Fruit fly (Drosophila melanogaster) whole organism, embryonic: Measurements from ENCODE around the gene lectin-33A.
A peak's percentile ranks its signal among the peaks of the same experiment; 100 is the strongest.

Experiments used
- Aef1 ChIP-seq: fragments of 200-800 bp; sonication (Bioruptor generic); IDR thresholded peaks from 3 replicates; pipeline ENCODE4 v1.3.6; 2022; ENCODE audit warnings: missing biosample characterization, missing genetic modification characterization
- CG10267 ChIP-seq: fragments of 200-800 bp; sonication (Bioruptor generic); optimal IDR thresholded peaks from 2 replicates; lab custom pipeline; 2018; ENCODE audit warnings: missing biosample characterization, mild to moderate bottlenecking, missing genetic modification characterization, moderate library complexity
- CG11085 ChIP-seq: fragments of 200-800 bp; sonication (Bioruptor generic); IDR thresholded peaks from 2 replicates; pipeline ENCODE4 v1.3.6; 2022; ENCODE audit warnings: missing biosample characterization, missing genetic modification characterization
- CG11723 ChIP-seq: fragments of 200-800 bp; sonication (Bioruptor generic); optimal IDR thresholded peaks from 2 replicates; lab custom pipeline; 2017; ENCODE audit warnings: missing biosample characterization, mild to moderate bottlenecking, missing genetic modification characterization
- CG13287 ChIP-seq: fragments of 200-800 bp; sonication (Bioruptor generic); IDR thresholded peaks from 2 replicates; pipeline ENCODE4 v1.3.6; 2022; ENCODE audit warnings: missing biosample characterization, missing genetic modification characterization; ENCODE audit not compliant: partially characterized antibody
- CG14710 ChIP-seq: fragments of 200-800 bp; sonication (Bioruptor generic); optimal IDR thresholded peaks from 3 replicates; lab custom pipeline; 2019; ENCODE audit warnings: missing biosample characterization, mild to moderate bottlenecking, missing genetic modification characterization, moderate library complexity
- CG30431 ChIP-seq: fragments of 200-800 bp; sonication (Bioruptor generic); optimal IDR thresholded peaks from 2 replicates; lab custom pipeline; 2017; ENCODE audit warnings: missing biosample characterization, missing genetic modification characterization
- CG31224 ChIP-seq: fragments of 200-800 bp; sonication (Bioruptor generic); IDR thresholded peaks from 2 replicates; pipeline ENCODE4 v1.3.6; 2022; ENCODE audit warnings: missing biosample characterization, missing genetic modification characterization
- CG34224 ChIP-seq: fragments of 200-800 bp; sonication (Bioruptor generic); IDR thresholded peaks from 3 replicates; pipeline ENCODE4 v1.3.6; 2022; ENCODE audit warnings: missing biosample characterization, missing genetic modification characterization; ENCODE audit not compliant: partially characterized antibody
- CG34422 ChIP-seq: fragments of 200-800 bp; sonication (Bioruptor generic); IDR thresholded peaks from 3 replicates; pipeline ENCODE4 v1.3.6; 2022; ENCODE audit warnings: missing biosample characterization, missing genetic modification characterization
- CG3847 ChIP-seq: fragments of 200-800 bp; sonication (Bioruptor generic); IDR thresholded peaks from 2 replicates; pipeline ENCODE4 v1.3.6; 2022; ENCODE audit warnings: missing biosample characterization, missing genetic modification characterization
- CG4617 ChIP-seq: fragments of 200-800 bp; sonication (Bioruptor generic); optimal IDR thresholded peaks from 3 replicates; lab custom pipeline; 2016; ENCODE audit warnings: missing biosample characterization, missing genetic modification characterization, borderline replicate concordance
- CG6791 ChIP-seq: fragments of 200-800 bp; sonication (Bioruptor generic); IDR thresholded peaks from 3 replicates; pipeline ENCODE4 v1.3.6; 2022; ENCODE audit warnings: missing biosample characterization, missing genetic modification characterization; ENCODE audit not compliant: partially characterized antibody
- CG7987 ChIP-seq: fragments of 200-800 bp; sonication (Bioruptor generic); optimal IDR thresholded peaks from 2 replicates; lab custom pipeline; 2018; ENCODE audit warnings: missing biosample characterization, mild to moderate bottlenecking, missing genetic modification characterization, moderate library complexity
- CG8281 ChIP-seq: fragments of 200-800 bp; sonication (Bioruptor generic); optimal IDR thresholded peaks from 2 replicates; lab custom pipeline; 2018; ENCODE audit warnings: missing biosample characterization, mild to moderate bottlenecking, missing genetic modification characterization, moderate library complexity
- CG9797 ChIP-seq: fragments of 200-800 bp; sonication (Bioruptor generic); optimal IDR thresholded peaks from 3 replicates; lab custom pipeline; 2018; ENCODE audit warnings: missing biosample characterization, mild to moderate bottlenecking, missing genetic modification characterization
- CTCF ChIP-seq: fragments of 200-800 bp; sonication (Bioruptor generic); optimal IDR thresholded peaks from 2 replicates; lab custom pipeline; 2017; ENCODE audit warnings: missing biosample characterization, mild to moderate bottlenecking, missing genetic modification characterization, moderate library complexity
- Dip2 ChIP-seq: fragments of 200-800 bp; sonication (Bioruptor generic); IDR thresholded peaks from 2 replicates; pipeline ENCODE4 v1.3.6; 2022; ENCODE audit warnings: missing biosample characterization, missing genetic modification characterization
- Doc3 ChIP-seq: fragments of 200-800 bp; sonication (Bioruptor generic); IDR thresholded peaks from 3 replicates; pipeline ENCODE4 v1.3.6; 2022; ENCODE audit warnings: missing biosample characterization, missing genetic modification characterization; ENCODE audit not compliant: partially characterized antibody
- E2f2 ChIP-seq: fragments of 200-800 bp; sonication (Bioruptor generic); IDR thresholded peaks from 2 replicates; pipeline ENCODE4 v1.3.6; 2022; ENCODE audit warnings: missing biosample characterization, missing genetic modification characterization
- MBD-R2 ChIP-seq: fragments of 200-800 bp; sonication (Bioruptor generic); IDR thresholded peaks from 2 replicates; pipeline ENCODE4 v1.3.6; 2022; ENCODE audit warnings: missing biosample characterization, missing genetic modification characterization
- Mad ChIP-seq: fragments of 200-800 bp; sonication (Bioruptor generic); optimal IDR thresholded peaks from 2 replicates; lab custom pipeline; 2016; ENCODE audit warnings: missing biosample characterization, missing genetic modification characterization
- Mes4 ChIP-seq: fragments of 200-800 bp; sonication (Bioruptor generic); optimal IDR thresholded peaks from 2 replicates; lab custom pipeline; 2016; ENCODE audit warnings: missing biosample characterization, missing genetic modification characterization
- Myb ChIP-seq: fragments of 200-800 bp; sonication (Bioruptor generic); optimal IDR thresholded peaks from 2 replicates; lab custom pipeline; 2016; ENCODE audit warnings: missing biosample characterization, missing genetic modification characterization
- NFAT ChIP-seq: fragments of 200-800 bp; sonication (Bioruptor generic); IDR thresholded peaks from 2 replicates; pipeline ENCODE4 v1.3.6; 2022; ENCODE audit warnings: missing biosample characterization, missing genetic modification characterization
- Neu2 ChIP-seq: fragments of 200-800 bp; sonication (Bioruptor generic); optimal IDR thresholded peaks from 3 replicates; lab custom pipeline; 2016; ENCODE audit warnings: missing biosample characterization, missing genetic modification characterization, borderline replicate concordance
- Ravus ChIP-seq: fragments of 200-800 bp; sonication (Bioruptor generic); IDR thresholded peaks from 2 replicates; pipeline ENCODE4 v1.3.6; 2022; ENCODE audit warnings: missing biosample characterization, missing genetic modification characterization
- amos ChIP-seq: fragments of 200-800 bp; sonication (Bioruptor generic); IDR thresholded peaks from 2 replicates; pipeline ENCODE4 v1.3.6; 2022; ENCODE audit warnings: missing biosample characterization, missing genetic modification characterization; ENCODE audit not compliant: partially characterized antibody
- bab2 ChIP-seq: fragments of 200-800 bp; sonication (Bioruptor generic); optimal IDR thresholded peaks from 2 replicates; lab custom pipeline; 2016; ENCODE audit warnings: missing biosample characterization, missing genetic modification characterization
- chinmo ChIP-seq: fragments of 200-800 bp; sonication (Bioruptor generic); IDR thresholded peaks from 4 replicates; pipeline ENCODE4 v1.3.6; 2022; ENCODE audit warnings: missing biosample characterization, missing genetic modification characterization; ENCODE audit not compliant: partially characterized antibody
- croc ChIP-seq: fragments of 200-800 bp; sonication (Bioruptor generic); conservative IDR thresholded peaks from 3 replicates; pipeline ENCODE4 v1.3.6; 2022; ENCODE audit warnings: missing biosample characterization, missing genetic modification characterization
- crp ChIP-seq, 2 experiments: fragments of 200-800 bp; sonication (Bioruptor generic); optimal IDR thresholded peaks; 2 replicates in 1 of 2; 3 replicates in 1 of 2; lab custom pipeline; 2017; ENCODE audit warnings: missing biosample characterization in 2 of 2, missing genetic modification characterization in 2 of 2, mild to moderate bottlenecking in 1 of 2, moderate library complexity in 1 of 2
- dm ChIP-seq: fragments of 200-800 bp; sonication (Bioruptor generic); optimal IDR thresholded peaks from 3 replicates; lab custom pipeline; 2016; ENCODE audit warnings: missing biosample characterization, missing genetic modification characterization
- ftz-f1 ChIP-seq: fragments of 200-800 bp; sonication (Bioruptor generic); optimal IDR thresholded peaks from 2 replicates; lab custom pipeline; 2016; ENCODE audit warnings: missing biosample characterization, missing genetic modification characterization
- gsb-n ChIP-seq: fragments of 200-800 bp; sonication (Bioruptor generic); optimal IDR thresholded peaks from 3 replicates; lab custom pipeline; 2018; ENCODE audit warnings: missing biosample characterization, mild to moderate bottlenecking, missing genetic modification characterization
- ham ChIP-seq: fragments of 200-800 bp; sonication (Bioruptor generic); IDR thresholded peaks from 2 replicates; pipeline ENCODE4 v1.3.6; 2022; ENCODE audit warnings: missing biosample characterization, missing genetic modification characterization
- luna ChIP-seq: fragments of 200-800 bp; sonication (Bioruptor generic); optimal IDR thresholded peaks from 2 replicates; lab custom pipeline; 2016; ENCODE audit warnings: missing biosample characterization, missing genetic modification characterization
- mirr ChIP-seq: fragments of 200-800 bp; sonication (Bioruptor generic); optimal IDR thresholded peaks from 3 replicates; lab custom pipeline; 2018; ENCODE audit warnings: missing biosample characterization, mild to moderate bottlenecking, missing genetic modification characterization
- otp ChIP-seq: fragments of 200-800 bp; sonication (Bioruptor generic); IDR thresholded peaks from 3 replicates; pipeline ENCODE4, ENCODE4 v1.3.6; 2022; ENCODE audit warnings: missing biosample characterization, missing genetic modification characterization
- pzg ChIP-seq: fragments of 200-800 bp; sonication (Bioruptor generic); optimal IDR thresholded peaks from 3 replicates; lab custom pipeline; 2018; ENCODE audit warnings: missing biosample characterization, mild to moderate bottlenecking, missing genetic modification characterization, moderate library complexity
- row ChIP-seq: fragments of 200-800 bp; sonication (Bioruptor generic); IDR thresholded peaks from 3 replicates; pipeline ENCODE4 v1.3.6; 2022; ENCODE audit warnings: missing biosample characterization, missing genetic modification characterization
- trem ChIP-seq: fragments of 200-800 bp; optimal IDR thresholded peaks from 3 replicates; lab custom pipeline; 2019; ENCODE audit warnings: missing biosample characterization, mild to moderate bottlenecking, missing genetic modification characterization, moderate library complexity
- vvl ChIP-seq: fragments of 200-800 bp; sonication (Bioruptor generic); IDR thresholded peaks from 2 replicates; pipeline ENCODE4 v1.3.6; 2022; ENCODE audit warnings: missing biosample characterization, missing genetic modification characterization
- zf30C ChIP-seq: fragments of 200-800 bp; sonication (Bioruptor generic); optimal IDR thresholded peaks from 3 replicates; lab custom pipeline; 2018; ENCODE audit warnings: missing biosample characterization, mild to moderate bottlenecking, missing genetic modification characterization

The lectin-33A gene

DNA sequence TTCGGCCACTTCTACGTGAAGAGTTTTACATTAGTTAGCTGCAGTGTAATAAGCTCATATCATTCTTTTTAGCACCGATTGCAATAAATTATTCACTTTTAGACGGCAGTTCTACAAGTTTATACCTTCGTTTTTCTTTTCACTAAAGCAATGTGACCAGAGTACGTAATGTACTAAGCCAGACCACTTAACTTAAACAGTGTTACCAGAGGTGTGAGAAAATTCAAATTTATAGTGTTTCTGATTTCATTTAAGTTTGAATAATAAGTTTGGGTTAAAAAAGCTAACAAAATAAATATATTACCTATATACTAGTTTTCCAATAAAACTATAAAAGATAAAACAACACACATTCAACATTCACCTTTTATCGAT, 33.9 kb upstream of the lectin-33A start (continued):
- TF ChIP-seq trem (tag; lab: Kevin White, UChicago), result peak; percentile 48
- TF ChIP-seq NFAT (GFP tag; lab: Robert Waterston, UW), result no peak
- no peak for TF ChIP-seq CG31224 (GFP tag; lab: Robert Waterston, UW)
- no peak for TF ChIP-seq ftz-f1 (GFP tag; lab: Kevin White, UChicago)
- no peak for TF ChIP-seq CG30431
- TF ChIP-seq MBD-R2 (GFP tag; lab: Robert Waterston, UW), result peak; percentile 35; the same call in 1 of the 2 replicates
- TF ChIP-seq Myb, result peak; percentile 8
- no peak for TF ChIP-seq crp (GFP tag; optimal IDR thresholded peaks at IDR 0.05; lab: Kevin White, UChicago)
- no peak for TF ChIP-seq gsb-n (tag; lab: Kevin White, UChicago)
- TF ChIP-seq row (GFP tag; lab: Robert Waterston, UW), result peak; percentile 6; the same call in 1 of the 3 replicates
- no peak for TF ChIP-seq CG8281 (tag; lab: Kevin White, UChicago)
- TF ChIP-seq CG14710, result peak; percentile 17
- TF ChIP-seq bab2, result no peak
- 0 out of 3 replicates have a peak, but pooled peaks have one; percentile 13 for TF ChIP-seq CG6791 (GFP tag; lab: Robert Waterston, UW)
- TF ChIP-seq Aef1 (GFP tag; lab: Robert Waterston, UW), result no peak
- no peak for TF ChIP-seq zf30C
- no peak for TF ChIP-seq Mes4 (GFP tag; lab: Kevin White, UChicago)
- TF ChIP-seq Ravus, result no peak
- peak; percentile 28; the same call in 1 of the 2 replicates for TF ChIP-seq CG13287 (GFP tag; lab: Robert Waterston, UW)
- peak; percentile 59 for TF ChIP-seq pzg
- peak; percentile 19; the same call in 1 of the 3 replicates for TF ChIP-seq CG34224 (GFP tag; lab: Robert Waterston, UW)
- no peak for TF ChIP-seq amos (GFP tag; lab: Robert Waterston, UW)
- no peak for TF ChIP-seq Mad
- no peak for TF ChIP-seq luna
- peak; percentile 79 for TF ChIP-seq E2f2 (GFP tag; lab: Robert Waterston, UW)
- no peak for TF ChIP-seq CG11085 (GFP tag; lab: Robert Waterston, UW)
- peak; percentile 31 for TF ChIP-seq CG4617 (GFP tag; lab: Kevin White, UChicago)
- TF ChIP-seq Dip2 (GFP tag; lab: Robert Waterston, UW), result no peak
- TF ChIP-seq CG11723 (GFP tag; lab: Kevin White, UChicago), result no peak
- TF ChIP-seq mirr (GFP tag; lab: Kevin White, UChicago), result no peak
- TF ChIP-seq CG3847 (GFP tag; lab: Robert Waterston, UW), result 0 out of 2 replicates have a peak, but pooled peaks have one; percentile 29
- TF ChIP-seq CG9797 (GFP tag; lab: Kevin White, UChicago), result peak; percentile 68
- no peak for TF ChIP-seq CTCF (GFP tag; lab: Kevin White, UChicago)
- TF ChIP-seq dm (GFP tag; lab: Kevin White, UChicago), result no peak
- no peak for TF ChIP-seq croc
- TF ChIP-seq Neu2 (GFP tag; lab: Kevin White, UChicago), result no peak
- TF ChIP-seq vvl (GFP tag; lab: Robert Waterston, UW), result peak; percentile 8; the same call in 1 of the 2 replicates
- TF ChIP-seq Doc3 (GFP tag; lab: Robert Waterston, UW), result no peak
- TF ChIP-seq ham (GFP tag; lab: Robert Waterston, UW), result no peak
- TF ChIP-seq CG34422 (GFP tag; lab: Robert Waterston, UW), result peak; percentile 7; the same call in 1 of the 3 replicates
- TF ChIP-seq otp (GFP tag; lab: Robert Waterston, UW), result no peak
- peak; percentile 41 for TF ChIP-seq CG10267 (tag; lab: Kevin White, UChicago)
- no peak for TF ChIP-seq chinmo
- no peak for TF ChIP-seq CG7987 (GFP tag; lab: Kevin White, UChicago)
